Worm (Caenorhabditis elegans) whole organism, mixed stage, embryonic: ENCODE data around the gene F53G2.13.

Experiments used
- ceh-43 ChIP-seq: fragments of 200-800 bp; sonication (Bioruptor generic); optimal IDR thresholded peaks from 2 replicates; lab custom pipeline; 2018; ENCODE audit warnings: mild to moderate bottlenecking, missing genetic modification characterization, moderate library complexity, missing compliant biosample characterization
- ces-1 ChIP-seq: fragments of 150-350 bp; optimal IDR thresholded peaks from 2 replicates; lab custom pipeline; 2014; ENCODE audit warnings: missing biosample characterization, missing genetic modification reagents, missing genetic modification characterization
- elt-3 ChIP-seq: fragments of 150-350 bp; optimal IDR thresholded peaks from 2 replicates; lab custom pipeline; 2014; ENCODE audit warnings: missing biosample characterization, missing genetic modification characterization
- lin-13 ChIP-seq: fragments of 150-350 bp; optimal IDR thresholded peaks from 2 replicates; lab custom pipeline; 2014; ENCODE audit warnings: missing biosample characterization, missing genetic modification characterization
- unc-62 ChIP-seq: fragments of 150-350 bp; optimal IDR thresholded peaks from 2 replicates; lab custom pipeline; 2014; ENCODE audit warnings: missing biosample characterization, missing genetic modification reagents, missing genetic modification characterization

- TF ChIP-seq unc-62 (GFP tag; lab: Kevin White, UChicago): no peak
- TF ChIP-seq elt-3 (tag; lab: Kevin White, UChicago): no peak
- no peak for TF ChIP-seq ces-1 (GFP tag; lab: Kevin White, UChicago)
- TF ChIP-seq lin-13: no peak
- TF ChIP-seq ceh-43 (GFP tag; lab: Kevin White, UChicago): no peak
Measured at ce11 chrII:2442243-2442642, 41.4 kb upstream of the F53G2.13 start.
